Fruit fly (Drosophila melanogaster) Kc167 (cell line): Measurements from ENCODE around the gene Sec61alpha.

Experiments
- h ChIP-seq: fragments of >200 bp; optimal IDR thresholded peaks from 3 replicates; lab custom pipeline; 2018; ENCODE audit warnings: missing external identifiers
- insv ChIP-seq: fragments of >200 bp; optimal IDR thresholded peaks from 3 replicates; lab custom pipeline; 2018; ENCODE audit warnings: missing external identifiers
- psq ChIP-seq: fragments of >200 bp; optimal IDR thresholded peaks from 2 replicates; lab custom pipeline; 2017; ENCODE audit warnings: missing external identifiers

dm6 chr2L:6464270-6464669 is 16.1 kb downstream of the Sec61alpha start:
- TF ChIP-seq psq (lab: Kevin White, UChicago) (no peak), h (no peak), insv (no peak)
